Worm (Caenorhabditis elegans) whole organism, L2 larva: Measurements from ENCODE around the gene eral-1.

ENCODE experiments used
- C34F6.9 ChIP-seq: fragments of 150-350 bp; optimal IDR thresholded peaks from 2 replicates; lab custom pipeline; 2014; ENCODE audit warnings: missing biosample characterization, missing genetic modification characterization
- F13H6.1 ChIP-seq: sonication (generic microtip); optimal IDR thresholded peaks from 2 replicates; lab custom pipeline; 2016; ENCODE audit warnings: missing genetic modification characterization, missing compliant biosample characterization
- Y55F3AM.14 ChIP-seq: fragments of 200-800 bp; sonication (Bioruptor generic); optimal IDR thresholded peaks from 2 replicates; lab custom pipeline; 2018; ENCODE audit warnings: mild to moderate bottlenecking, missing genetic modification characterization, missing compliant biosample characterization
- ZK546.5 ChIP-seq: sonication (generic microtip); optimal IDR thresholded peaks from 2 replicates; lab custom pipeline; 2017; ENCODE audit warnings: missing biosample characterization, missing genetic modification characterization
- alr-1 ChIP-seq: fragments of 150-350 bp; optimal IDR thresholded peaks from 2 replicates; lab custom pipeline; 2014; ENCODE audit warnings: missing biosample characterization, missing genetic modification characterization
- aly-2 ChIP-seq: fragments of 150-350 bp; optimal IDR thresholded peaks from 2 replicates; lab custom pipeline; 2014; ENCODE audit warnings: missing biosample characterization, missing genetic modification characterization
- ama-1 ChIP-seq: fragments of 150-350 bp; optimal IDR thresholded peaks from 2 replicates; lab custom pipeline; 2018; ENCODE audit warnings: inconsistent platforms
- blmp-1 ChIP-seq: sonication (generic microtip); optimal IDR thresholded peaks from 2 replicates; lab custom pipeline; 2017; ENCODE audit warnings: missing genetic modification characterization, mild to moderate bottlenecking, missing compliant biosample characterization, antibody characterized with exemption, moderate library complexity; ENCODE audit not compliant: insufficient read depth
- ceh-16 ChIP-seq: fragments of 150-350 bp; optimal IDR thresholded peaks from 2 replicates; lab custom pipeline; 2014; ENCODE audit warnings: missing biosample characterization, missing genetic modification characterization
- crh-2 ChIP-seq: sonication (generic microtip); optimal IDR thresholded peaks from 2 replicates; lab custom pipeline; 2017; ENCODE audit warnings: missing biosample characterization, missing genetic modification characterization
- dmd-4 ChIP-seq: sonication (generic microtip); optimal IDR thresholded peaks from 2 replicates; lab custom pipeline; 2017; ENCODE audit warnings: missing biosample characterization, missing genetic modification characterization
- egl-27 ChIP-seq: sonication (generic microtip); optimal IDR thresholded peaks from 3 replicates; lab custom pipeline; 2017; ENCODE audit warnings: missing biosample characterization, missing genetic modification reagents, missing genetic modification characterization
- elt-1 ChIP-seq: fragments of 150-350 bp; optimal IDR thresholded peaks from 2 replicates; lab custom pipeline; 2014; ENCODE audit warnings: missing biosample characterization, missing genetic modification characterization
- elt-3 ChIP-seq: sonication (generic microtip); optimal IDR thresholded peaks from 2 replicates; lab custom pipeline; 2017; ENCODE audit warnings: missing biosample characterization, missing genetic modification characterization
- fos-1 ChIP-seq: fragments of 150-350 bp; optimal IDR thresholded peaks from 2 replicates; lab custom pipeline; 2014; ENCODE audit warnings: missing biosample characterization, missing genetic modification characterization
- gmeb-1 ChIP-seq: fragments of 150-350 bp; optimal IDR thresholded peaks from 2 replicates; lab custom pipeline; 2014; ENCODE audit warnings: missing biosample characterization, missing genetic modification characterization
- lin-11 ChIP-seq: fragments of 150-350 bp; sonication (generic microtip); optimal IDR thresholded peaks from 2 replicates; lab custom pipeline; 2014; ENCODE audit warnings: missing biosample characterization, missing genetic modification characterization, inconsistent platforms, mixed read lengths
- lin-13 ChIP-seq: fragments of 150-350 bp; optimal IDR thresholded peaks from 2 replicates; lab custom pipeline; 2014; ENCODE audit warnings: missing biosample characterization, missing genetic modification reagents, missing genetic modification characterization
- lin-39 ChIP-seq: fragments of 150-350 bp; optimal IDR thresholded peaks from 2 replicates; lab custom pipeline; 2014; ENCODE audit warnings: missing biosample characterization, missing genetic modification reagents, missing genetic modification characterization
- lsy-2 ChIP-seq, 2 experiments: fragments of 150-350 bp in 1 of 2; sonication (generic microtip) in 1 of 2; optimal IDR thresholded peaks; 2 replicates each; lab custom pipeline; 2014 to 2017; ENCODE audit warnings: missing biosample characterization in 2 of 2, missing genetic modification characterization in 2 of 2
- mab-5 ChIP-seq: fragments of 150-350 bp; optimal IDR thresholded peaks from 2 replicates; lab custom pipeline; 2014; ENCODE audit warnings: missing biosample characterization, missing genetic modification characterization
- mbf-1 ChIP-seq: sonication (generic microtip); optimal IDR thresholded peaks from 2 replicates; lab custom pipeline; 2017; ENCODE audit warnings: missing biosample characterization, missing genetic modification characterization
- mdl-1 ChIP-seq, 2 experiments: fragments of 150-350 bp in 1 of 2; sonication (generic microtip) in 1 of 2; optimal IDR thresholded peaks; 2 replicates each; lab custom pipeline; 2017; ENCODE audit warnings: missing biosample characterization in 2 of 2, missing genetic modification characterization in 2 of 2
- nhr-11 ChIP-seq: fragments of 150-350 bp; optimal IDR thresholded peaks from 2 replicates; lab custom pipeline; 2014; ENCODE audit warnings: missing biosample characterization, missing genetic modification characterization
- nhr-12 ChIP-seq: fragments of 150-350 bp; optimal IDR thresholded peaks from 2 replicates; lab custom pipeline; 2014; ENCODE audit warnings: missing biosample characterization, missing genetic modification characterization
- nhr-129 ChIP-seq: fragments of 150-350 bp; optimal IDR thresholded peaks from 2 replicates; lab custom pipeline; 2014; ENCODE audit warnings: missing biosample characterization, missing genetic modification characterization
- nhr-21 ChIP-seq: fragments of 150-350 bp; optimal IDR thresholded peaks from 2 replicates; lab custom pipeline; 2014; ENCODE audit warnings: missing biosample characterization, missing genetic modification characterization
- nhr-23 ChIP-seq: fragments of 150-350 bp; optimal IDR thresholded peaks from 2 replicates; lab custom pipeline; 2014; ENCODE audit warnings: missing biosample characterization, missing genetic modification reagents, missing genetic modification characterization
- nhr-237 ChIP-seq: fragments of 150-350 bp; optimal IDR thresholded peaks from 2 replicates; lab custom pipeline; 2014; ENCODE audit warnings: missing biosample characterization, missing genetic modification characterization
- nhr-25 ChIP-seq: fragments of 150-350 bp; sonication (generic microtip); optimal IDR thresholded peaks from 3 replicates; lab custom pipeline; 2014; ENCODE audit warnings: missing biosample characterization, missing genetic modification characterization
- nhr-6 ChIP-seq: fragments of 150-350 bp; optimal IDR thresholded peaks from 2 replicates; lab custom pipeline; 2014; ENCODE audit warnings: missing biosample characterization, missing genetic modification characterization
- nhr-77 ChIP-seq: fragments of 150-350 bp; optimal IDR thresholded peaks from 2 replicates; lab custom pipeline; 2014; ENCODE audit warnings: missing biosample characterization, missing genetic modification characterization
- peb-1 ChIP-seq: fragments of 150-350 bp; optimal IDR thresholded peaks from 2 replicates; lab custom pipeline; 2014; ENCODE audit warnings: missing biosample characterization, missing genetic modification characterization
- sem-4 ChIP-seq: fragments of 150-350 bp; optimal IDR thresholded peaks from 2 replicates; lab custom pipeline; 2014; ENCODE audit warnings: missing biosample characterization, missing genetic modification reagents, missing genetic modification characterization
- skn-1 ChIP-seq: sonication (generic microtip); optimal IDR thresholded peaks from 2 replicates; lab custom pipeline; 2017; ENCODE audit warnings: missing biosample characterization, missing genetic modification characterization
- sma-3 ChIP-seq: sonication (generic microtip); optimal IDR thresholded peaks from 2 replicates; lab custom pipeline; 2016; ENCODE audit warnings: missing genetic modification reagents, missing genetic modification characterization, missing compliant biosample characterization
- sma-9 ChIP-seq, 2 experiments: fragments of 150-350 bp in 1 of 2; sonication (generic microtip) in 1 of 2; optimal IDR thresholded peaks; 2 replicates each; lab custom pipeline; 2014 to 2016; ENCODE audit warnings: missing genetic modification characterization in 2 of 2, mild to moderate bottlenecking in 1 of 2, missing biosample characterization in 1 of 2, missing compliant biosample characterization in 1 of 2, missing genetic modification reagents in 1 of 2, moderate library complexity in 1 of 2
- snpc-4 ChIP-seq: fragments of 150-350 bp; optimal IDR thresholded peaks from 2 replicates; lab custom pipeline; 2014; ENCODE audit warnings: missing biosample characterization, missing genetic modification characterization
- unc-39 ChIP-seq: fragments of 150-350 bp; optimal IDR thresholded peaks from 2 replicates; lab custom pipeline; 2014; ENCODE audit warnings: missing biosample characterization, missing genetic modification characterization
- unc-62 ChIP-seq: fragments of 150-350 bp; optimal IDR thresholded peaks from 2 replicates; lab custom pipeline; 2014; ENCODE audit warnings: missing biosample characterization, missing genetic modification reagents, missing genetic modification characterization
- zag-1 ChIP-seq: fragments of 150-350 bp; optimal IDR thresholded peaks from 2 replicates; lab custom pipeline; 2014; ENCODE audit warnings: missing biosample characterization, missing genetic modification characterization
- ztf-1 ChIP-seq: fragments of 200-800 bp; sonication (Bioruptor generic); conservative IDR thresholded peaks from 2 replicates; pipeline ENCODE4 v1.3.6; 2022; ENCODE audit warnings: missing genetic modification characterization, missing compliant biosample characterization
- ztf-11 ChIP-seq: sonication (generic microtip); optimal IDR thresholded peaks from 2 replicates; lab custom pipeline; 2017; ENCODE audit warnings: missing biosample characterization, missing genetic modification characterization
- ztf-4 ChIP-seq: fragments of 150-350 bp; optimal IDR thresholded peaks from 2 replicates; lab custom pipeline; 2014; ENCODE audit warnings: missing biosample characterization, missing genetic modification characterization

The eral-1 gene

ce11 chrII:9601069-9601468 is 11.5 kb upstream of the eral-1 start:
- TF ChIP-seq skn-1 (tag; lab: Kevin White, UChicago) (no peak), crh-2 (tag; lab: Kevin White, UChicago) (peak; percentile 63), nhr-77 (no peak), lsy-2 (tag; optimal IDR thresholded peaks at IDR 0.05; lab: Kevin White, UChicago) (peak in 1 of 2 experiments; percentile 72), C34F6.9 (tag; lab: Kevin White, UChicago) (peak; percentile 55), zag-1 (tag; lab: Kevin White, UChicago) (no peak), nhr-6 (tag; lab: Kevin White, UChicago) (peak; percentile 58), nhr-129 (tag; lab: Kevin White, UChicago) (peak; percentile 87), nhr-21 (tag; lab: Kevin White, UChicago) (peak; percentile 95), nhr-23 (tag; lab: Kevin White, UChicago) (no peak), nhr-11 (no peak), lin-13 (GFP tag; lab: Kevin White, UChicago) (peak; percentile 21), fos-1 (tag; lab: Kevin White, UChicago) (peak; percentile 74), ztf-11 (tag; lab: Kevin White, UChicago) (no peak), unc-39 (tag; lab: Kevin White, UChicago) (no peak), alr-1 (tag; lab: Kevin White, UChicago) (no peak), sem-4 (tag; lab: Kevin White, UChicago) (peak; percentile 85), lin-39 (no peak), elt-3 (tag; lab: Kevin White, UChicago) (no peak), gmeb-1 (tag; lab: Kevin White, UChicago) (peak; percentile 63), snpc-4 (no peak), mab-5 (peak; percentile 31), unc-62 (no peak), blmp-1 (peak; percentile 86), Y55F3AM.14 (GFP tag; lab: Kevin White, UChicago) (peak; percentile 1), sma-9 (GFP tag; optimal IDR thresholded peaks at IDR 0.05; lab: Kevin White, UChicago) (peak; percentile 95), sma-9 (tag; optimal IDR thresholded peaks at IDR 0.05; lab: Kevin White, UChicago) (no peak), ztf-4 (tag; lab: Kevin White, UChicago) (peak; percentile 67), egl-27 (tag; lab: Kevin White, UChicago) (peak; percentile 57), dmd-4 (tag; lab: Kevin White, UChicago) (no peak), ztf-1 (no peak), mdl-1 (tag; optimal IDR thresholded peaks at IDR 0.05; lab: Kevin White, UChicago) (peak; percentile 75 to 91), ZK546.5 (tag; lab: Kevin White, UChicago) (no peak), F13H6.1 (tag; lab: Kevin White, UChicago) (peak; percentile 68), aly-2 (no peak), ceh-16 (tag; lab: Kevin White, UChicago) (peak; percentile 36), nhr-25 (tag; lab: Kevin White, UChicago) (peak; percentile 96), sma-3 (GFP tag; lab: Kevin White, UChicago) (peak; percentile 84), nhr-12 (tag; lab: Kevin White, UChicago) (no peak), peb-1 (tag; lab: Kevin White, UChicago) (no peak), nhr-237 (tag; lab: Kevin White, UChicago) (no peak), ama-1 (peak; percentile 41), lin-11 (no peak), elt-1 (tag; lab: Kevin White, UChicago) (no peak)

- TF ChIP-seq sma-9 (GFP tag; optimal IDR thresholded peaks at IDR 0.05; lab: Kevin White, UChicago) (peak; percentile 20), sma-9 (tag; optimal IDR thresholded peaks at IDR 0.05; lab: Kevin White, UChicago) (no peak), nhr-129 (tag; lab: Kevin White, UChicago) (peak; percentile 33), nhr-12 (tag; lab: Kevin White, UChicago) (no peak), ceh-16 (tag; lab: Kevin White, UChicago) (no peak), ztf-11 (tag; lab: Kevin White, UChicago) (no peak), nhr-11 (no peak), ztf-4 (tag; lab: Kevin White, UChicago) (no peak), F13H6.1 (tag; lab: Kevin White, UChicago) (peak; percentile 41), gmeb-1 (tag; lab: Kevin White, UChicago) (no peak), nhr-6 (tag; lab: Kevin White, UChicago) (no peak), crh-2 (tag; lab: Kevin White, UChicago) (no peak), elt-3 (tag; lab: Kevin White, UChicago) (no peak), lin-11 (no peak), mab-5 (no peak), ZK546.5 (tag; lab: Kevin White, UChicago) (no peak), nhr-25 (tag; lab: Kevin White, UChicago) (no peak), snpc-4 (no peak), nhr-23 (tag; lab: Kevin White, UChicago) (no peak), mbf-1 (no peak), lsy-2 (tag; optimal IDR thresholded peaks at IDR 0.05; lab: Kevin White, UChicago) (peak in 1 of 2 experiments; percentile 39), sma-3 (GFP tag; lab: Kevin White, UChicago) (no peak), ama-1 (no peak)
Measured at ce11 chrII:9600022-9600722, 10.6 kb upstream of the eral-1 start.
